Worm (Caenorhabditis elegans): Measurements from ENCODE around the gene ctsa-2.

DNA sequence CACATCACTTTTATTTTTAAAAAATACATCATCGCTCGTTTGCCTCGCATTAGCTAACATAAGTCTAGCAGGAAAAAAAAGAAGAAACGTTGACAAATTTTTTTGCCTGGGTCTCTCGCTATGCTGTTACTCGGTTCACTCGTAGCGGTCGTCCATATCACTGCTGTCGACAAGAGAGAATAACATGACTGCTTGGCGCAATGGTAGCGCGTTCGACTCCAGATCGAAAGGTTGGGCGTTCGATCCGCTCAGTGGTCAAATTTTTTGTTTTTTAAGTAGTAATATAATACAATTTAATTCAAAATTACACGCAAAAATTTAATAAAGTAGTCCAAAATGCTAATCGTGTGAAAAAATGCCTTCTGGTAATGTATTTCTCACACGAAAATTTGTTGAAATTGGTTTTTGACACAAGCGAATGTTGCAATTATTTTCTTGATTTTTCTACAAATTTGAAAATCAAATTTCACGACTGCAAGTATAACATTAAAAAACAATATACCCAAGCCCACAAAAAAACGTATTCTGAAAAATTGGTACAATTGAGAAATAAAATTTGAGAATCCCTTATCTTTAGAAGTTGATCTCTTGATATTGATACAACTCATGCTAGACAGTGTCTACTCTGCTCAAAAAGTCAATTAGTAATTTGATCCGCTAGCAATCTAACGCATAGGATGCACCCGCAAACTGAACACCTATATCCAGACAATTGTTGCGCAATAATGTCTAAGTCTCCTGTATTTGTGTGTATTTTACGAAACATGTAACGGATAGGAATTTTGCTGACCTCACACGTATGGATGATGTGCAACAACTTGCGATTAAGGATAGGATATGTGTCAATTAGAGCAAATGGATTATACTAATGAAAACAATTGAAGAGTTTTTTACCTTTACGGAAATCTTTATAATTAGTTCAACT lies 59.0 kb downstream of the ctsa-2 start:
- TF ChIP-seq sptf-1 (tag; optimal IDR thresholded peaks at IDR 0.05) = peak; percentile 88
- TF ChIP-seq lsy-2 (tag; optimal IDR thresholded peaks at IDR 0.05) = no peak
- no peak for TF ChIP-seq snpc-4 (tag; optimal IDR thresholded peaks at IDR 0.05)
- no peak for TF ChIP-seq nhr-12 (tag; optimal IDR thresholded peaks at IDR 0.05)

Measured in whole organism, mixed stage, embryonic.